Worm (Caenorhabditis elegans) whole organism, young adult: ENCODE data around the gene clec-164.

Experiments used
- attf-6 ChIP-seq: fragments of 200-800 bp; sonication (Bioruptor generic); IDR thresholded peaks from 2 replicates; pipeline ENCODE4 v1.3.6; 2022; ENCODE audit warnings: missing genetic modification reagents, missing genetic modification characterization, missing compliant biosample characterization
- dpl-1 ChIP-seq: fragments of 150-350 bp; optimal IDR thresholded peaks from 2 replicates; lab custom pipeline; 2014; ENCODE audit warnings: missing biosample characterization, missing genetic modification reagents, missing genetic modification characterization
- hrde-1 ChIP-seq: sonication (generic microtip); optimal IDR thresholded peaks from 2 replicates; lab custom pipeline; 2016; ENCODE audit warnings: missing genetic modification characterization, mild to moderate bottlenecking, missing compliant biosample characterization, moderate library complexity, missing genotype, missing genetic modification reagents, borderline replicate concordance
- lir-1 ChIP-seq: fragments of 200-800 bp; sonication (Bioruptor generic); conservative IDR thresholded peaks from 2 replicates; pipeline ENCODE4 v1.3.6; 2022; ENCODE audit warnings: missing genetic modification reagents, missing genetic modification characterization, missing compliant biosample characterization
- madf-6 ChIP-seq: fragments of 200-800 bp; sonication (Bioruptor generic); IDR thresholded peaks from 2 replicates; pipeline ENCODE4 v1.3.6; 2022; ENCODE audit warnings: missing genetic modification reagents, missing genetic modification characterization, missing compliant biosample characterization
- nhr-27 ChIP-seq: fragments of 200-800 bp; sonication (Bioruptor generic); optimal IDR thresholded peaks from 2 replicates; lab custom pipeline; 2018; ENCODE audit warnings: mild to moderate bottlenecking, missing genetic modification characterization, moderate library complexity, missing compliant biosample characterization
- pbrm-1 ChIP-seq: fragments of 200-800 bp; sonication (Bioruptor generic); IDR thresholded peaks from 2 replicates; pipeline ENCODE4 v1.3.6; 2022; ENCODE audit warnings: missing genetic modification reagents, missing genetic modification characterization, missing compliant biosample characterization
- sea-2 ChIP-seq: fragments of 200-800 bp; sonication (Bioruptor generic); IDR thresholded peaks from 2 replicates; pipeline ENCODE4 v1.3.6; 2022; ENCODE audit warnings: missing genetic modification characterization, missing compliant biosample characterization

ce11 chrIV:684748-685147 is 31.7 kb upstream of the clec-164 start:
- TF ChIP-seq dpl-1 (no peak), pbrm-1 (GFP tag; lab: Robert Waterston, UW) (no peak), sea-2 (GFP tag; lab: Robert Waterston, UW) (no peak), attf-6 (no peak), lir-1 (GFP tag; lab: Robert Waterston, UW) (no peak), madf-6 (no peak), nhr-27 (no peak), hrde-1 (tag; lab: Kevin White, UChicago) (no peak)
